Worm (Caenorhabditis elegans) whole organism, mixed stage, embryonic: Measurements from ENCODE around the gene E02H9.6.

Source experiments
- M03D4.4 ChIP-seq: sonication (generic microtip); optimal IDR thresholded peaks from 2 replicates; lab custom pipeline; 2017; ENCODE audit warnings: mild to moderate bottlenecking, missing genetic modification characterization, missing compliant biosample characterization
- bed-3 ChIP-seq: fragments of 200-800 bp; sonication (Bioruptor generic); optimal IDR thresholded peaks from 3 replicates; lab custom pipeline; 2018; ENCODE audit warnings: mild to moderate bottlenecking, missing genetic modification characterization, moderate library complexity, missing compliant biosample characterization
- blmp-1 ChIP-seq: fragments of 150-350 bp; optimal IDR thresholded peaks from 2 replicates; lab custom pipeline; 2014; ENCODE audit warnings: missing biosample characterization, missing genetic modification characterization
- ceh-39 ChIP-seq: fragments of 150-350 bp; optimal IDR thresholded peaks from 2 replicates; lab custom pipeline; 2014; ENCODE audit warnings: missing biosample characterization, missing genetic modification characterization
- ceh-43 ChIP-seq: fragments of 200-800 bp; sonication (Bioruptor generic); optimal IDR thresholded peaks from 2 replicates; lab custom pipeline; 2018; ENCODE audit warnings: mild to moderate bottlenecking, missing genetic modification characterization, moderate library complexity, missing compliant biosample characterization
- ceh-83 ChIP-seq: fragments of 200-800 bp; sonication (Bioruptor generic); optimal IDR thresholded peaks from 2 replicates; lab custom pipeline; 2018; ENCODE audit warnings: mild to moderate bottlenecking, missing genetic modification characterization, missing compliant biosample characterization
- ces-1 ChIP-seq: fragments of 150-350 bp; optimal IDR thresholded peaks from 2 replicates; lab custom pipeline; 2014; ENCODE audit warnings: missing biosample characterization, missing genetic modification reagents, missing genetic modification characterization
- cnd-1 ChIP-seq: fragments of 200-800 bp; sonication (Bioruptor generic); optimal IDR thresholded peaks from 2 replicates; lab custom pipeline; 2018; ENCODE audit warnings: mild to moderate bottlenecking, missing genetic modification characterization, missing compliant biosample characterization
- drap-1 ChIP-seq: fragments of 200-800 bp; sonication (Bioruptor generic); optimal IDR thresholded peaks from 3 replicates; lab custom pipeline; 2018; ENCODE audit warnings: mild to moderate bottlenecking, missing genetic modification characterization, missing compliant biosample characterization
- elt-1 ChIP-seq: sonication (generic microtip); optimal IDR thresholded peaks from 2 replicates; lab custom pipeline; 2017; ENCODE audit warnings: missing genetic modification characterization, mild to moderate bottlenecking, missing compliant biosample characterization, antibody characterized with exemption, moderate library complexity, borderline replicate concordance; ENCODE audit not compliant: insufficient read depth
- elt-3 ChIP-seq: fragments of 150-350 bp; optimal IDR thresholded peaks from 2 replicates; lab custom pipeline; 2014; ENCODE audit warnings: missing biosample characterization, missing genetic modification characterization
- flh-1 ChIP-seq: fragments of 200-800 bp; sonication (Bioruptor generic); optimal IDR thresholded peaks from 2 replicates; lab custom pipeline; 2018; ENCODE audit warnings: mild to moderate bottlenecking, missing genetic modification characterization, moderate library complexity, missing compliant biosample characterization
- ham-2 ChIP-seq: fragments of 200-800 bp; sonication (Bioruptor generic); optimal IDR thresholded peaks from 2 replicates; lab custom pipeline; 2018; ENCODE audit warnings: mild to moderate bottlenecking, missing genetic modification characterization, missing compliant biosample characterization
- hlh-1 ChIP-seq: fragments of 150-350 bp; optimal IDR thresholded peaks from 2 replicates; lab custom pipeline; 2014; ENCODE audit warnings: missing biosample characterization, missing genetic modification reagents, missing genetic modification characterization
- lin-13 ChIP-seq: fragments of 150-350 bp; optimal IDR thresholded peaks from 2 replicates; lab custom pipeline; 2014; ENCODE audit warnings: missing biosample characterization, missing genetic modification characterization
- lin-32 ChIP-seq: fragments of 200-800 bp; sonication (Bioruptor generic); optimal IDR thresholded peaks from 2 replicates; lab custom pipeline; 2018; ENCODE audit warnings: mild to moderate bottlenecking, missing genetic modification characterization, missing compliant biosample characterization
- lsy-2 ChIP-seq: fragments of 150-350 bp; optimal IDR thresholded peaks from 2 replicates; lab custom pipeline; 2014; ENCODE audit warnings: missing biosample characterization, missing genetic modification characterization
- mab-5 ChIP-seq: fragments of 150-350 bp; optimal IDR thresholded peaks from 2 replicates; lab custom pipeline; 2014; ENCODE audit warnings: missing biosample characterization, missing genetic modification characterization
- mep-1 ChIP-seq: fragments of 150-350 bp; optimal IDR thresholded peaks from 2 replicates; lab custom pipeline; 2017; ENCODE audit warnings: missing biosample characterization, missing genetic modification reagents, missing genetic modification characterization, inconsistent platforms
- mls-2 ChIP-seq: sonication (generic microtip); optimal IDR thresholded peaks from 2 replicates; lab custom pipeline; 2016; ENCODE audit warnings: mild to moderate bottlenecking, missing genetic modification characterization, moderate library complexity, missing compliant biosample characterization
- nhr-12 ChIP-seq: fragments of 150-350 bp; optimal IDR thresholded peaks from 2 replicates; lab custom pipeline; 2014; ENCODE audit warnings: missing biosample characterization, missing genetic modification characterization
- nhr-2 ChIP-seq: fragments of 150-350 bp; optimal IDR thresholded peaks from 2 replicates; lab custom pipeline; 2014; ENCODE audit warnings: missing biosample characterization, missing genetic modification characterization
- nhr-237 ChIP-seq: fragments of 150-350 bp; optimal IDR thresholded peaks from 2 replicates; lab custom pipeline; 2014; ENCODE audit warnings: missing biosample characterization, missing genetic modification characterization
- nhr-28 ChIP-seq: fragments of 150-350 bp; optimal IDR thresholded peaks from 2 replicates; lab custom pipeline; 2014; ENCODE audit warnings: missing biosample characterization, missing genetic modification characterization
- nhr-76 ChIP-seq: sonication (generic microtip); optimal IDR thresholded peaks from 2 replicates; lab custom pipeline; 2017; ENCODE audit warnings: missing biosample characterization, missing genetic modification characterization
- pha-4 ChIP-seq: fragments of 150-350 bp; optimal IDR thresholded peaks from 2 replicates; lab custom pipeline; 2018; ENCODE audit warnings: missing biosample characterization, missing genetic modification reagents, missing genetic modification characterization
- sem-2 ChIP-seq: fragments of 200-800 bp; sonication (Bioruptor generic); optimal IDR thresholded peaks from 2 replicates; lab custom pipeline; 2018; ENCODE audit warnings: mild to moderate bottlenecking, missing genetic modification characterization, missing compliant biosample characterization
- snpc-4 ChIP-seq: fragments of 150-350 bp; optimal IDR thresholded peaks from 2 replicates; lab custom pipeline; 2014; ENCODE audit warnings: missing biosample characterization, missing genetic modification characterization
- sptf-1 ChIP-seq: sonication (generic microtip); optimal IDR thresholded peaks from 2 replicates; lab custom pipeline; 2017; ENCODE audit warnings: mild to moderate bottlenecking, missing genetic modification characterization, moderate library complexity, missing compliant biosample characterization
- tbx-8 ChIP-seq: fragments of 200-800 bp; sonication (Bioruptor generic); optimal IDR thresholded peaks from 2 replicates; lab custom pipeline; 2018; ENCODE audit warnings: mild to moderate bottlenecking, missing genetic modification characterization, moderate library complexity, missing compliant biosample characterization
- unc-120 ChIP-seq: sonication (generic microtip); optimal IDR thresholded peaks from 2 replicates; lab custom pipeline; 2017; ENCODE audit warnings: missing genetic modification characterization, missing compliant biosample characterization; ENCODE audit not compliant: poor library complexity, severe bottlenecking
- unc-39 ChIP-seq: fragments of 150-350 bp; optimal IDR thresholded peaks from 2 replicates; lab custom pipeline; 2014; ENCODE audit warnings: missing biosample characterization, missing genetic modification characterization
- unc-62 ChIP-seq: fragments of 150-350 bp; optimal IDR thresholded peaks from 2 replicates; lab custom pipeline; 2014; ENCODE audit warnings: missing biosample characterization, missing genetic modification reagents, missing genetic modification characterization
- zip-8 ChIP-seq: fragments of 150-350 bp; optimal IDR thresholded peaks from 2 replicates; lab custom pipeline; 2014; ENCODE audit warnings: missing biosample characterization, missing genetic modification characterization
- ztf-11 ChIP-seq: fragments of 150-350 bp; optimal IDR thresholded peaks from 2 replicates; lab custom pipeline; 2014; ENCODE audit warnings: missing biosample characterization, missing genetic modification characterization

The E02H9.6 gene

DNA sequence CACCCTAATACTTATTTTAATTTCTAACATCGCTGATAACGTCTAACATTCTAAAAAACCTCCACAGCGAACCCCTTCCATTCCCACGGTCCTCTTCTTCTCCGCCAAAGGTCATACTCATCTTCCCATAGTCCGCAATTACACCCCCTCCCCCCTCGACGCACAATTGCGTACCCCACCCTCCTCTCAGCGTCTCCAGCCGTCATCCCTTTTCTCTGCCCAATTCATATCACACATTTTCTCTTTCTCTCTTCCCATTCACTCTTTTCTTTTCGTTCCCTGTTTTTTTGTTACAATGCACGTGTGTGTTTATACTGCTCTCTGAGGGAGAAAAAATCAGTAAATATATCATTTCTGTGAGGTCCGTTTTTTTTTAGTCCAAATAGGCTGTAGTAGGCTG, 36.0 kb downstream of the E02H9.6 start:
- TF ChIP-seq hlh-1 (peak; percentile 14), lin-32 (GFP tag; lab: Kevin White, UChicago) (no peak), ceh-39 (tag; lab: Kevin White, UChicago) (no peak), unc-62 (peak; percentile 26), ztf-11 (tag; lab: Kevin White, UChicago) (no peak), M03D4.4 (peak; percentile 29), flh-1 (no peak), tbx-8 (no peak), elt-3 (tag; lab: Kevin White, UChicago) (no peak), lin-13 (tag; lab: Kevin White, UChicago) (peak; percentile 68), bed-3 (no peak), ceh-83 (GFP tag; lab: Kevin White, UChicago) (no peak), nhr-12 (tag; lab: Kevin White, UChicago) (no peak), mab-5 (no peak), ces-1 (peak; percentile 10), pha-4 (tag; lab: Kevin White, UChicago) (peak; percentile 13), cnd-1 (tag; lab: Kevin White, UChicago) (peak; percentile 27), nhr-2 (no peak), mls-2 (no peak), ham-2 (GFP tag; lab: Kevin White, UChicago) (no peak), sptf-1 (tag; lab: Kevin White, UChicago) (peak; percentile 43), snpc-4 (no peak), elt-1 (no peak), nhr-28 (tag; lab: Kevin White, UChicago) (no peak), blmp-1 (tag; lab: Kevin White, UChicago) (peak; percentile 43), unc-39 (no peak), lsy-2 (tag; lab: Kevin White, UChicago) (peak; percentile 56), zip-8 (tag; lab: Kevin White, UChicago) (no peak), unc-120 (tag; lab: Kevin White, UChicago) (peak; percentile 59), mep-1 (tag; lab: Kevin White, UChicago) (peak; percentile 22), nhr-76 (tag; lab: Kevin White, UChicago) (no peak), sem-2 (GFP tag; lab: Kevin White, UChicago) (no peak), ceh-43 (GFP tag; lab: Kevin White, UChicago) (no peak), nhr-237 (tag; lab: Kevin White, UChicago) (peak; percentile 6), drap-1 (no peak)

DNA sequence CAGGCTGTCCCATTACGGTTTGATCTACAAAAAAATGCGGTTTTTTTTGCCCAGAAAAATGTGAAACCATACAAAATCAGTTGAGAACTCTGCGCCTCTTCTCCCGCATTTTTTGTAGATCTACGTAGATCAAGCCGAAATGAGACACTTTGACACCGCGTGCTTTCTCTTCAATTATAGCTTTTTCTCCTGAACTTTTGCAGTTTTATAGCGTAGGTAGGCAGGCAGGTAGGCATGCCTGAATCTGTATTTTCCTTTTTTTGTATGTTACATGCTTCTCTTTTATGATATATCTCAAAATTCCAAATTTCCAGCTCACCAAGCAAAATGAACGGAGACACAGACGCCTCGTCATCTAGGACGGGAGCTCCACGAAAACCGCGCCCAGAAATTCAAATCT, 37.6 kb downstream of the E02H9.6 start, which contains the start of gene smg-6:
Gene smg-6, plus strand, starts transcription at position 301 of the 400 bp plus-strand sequence.
- TF ChIP-seq nhr-12 (tag; lab: Kevin White, UChicago) = no peak
- TF ChIP-seq ceh-83 (GFP tag; lab: Kevin White, UChicago) = peak; percentile 5

DNA sequence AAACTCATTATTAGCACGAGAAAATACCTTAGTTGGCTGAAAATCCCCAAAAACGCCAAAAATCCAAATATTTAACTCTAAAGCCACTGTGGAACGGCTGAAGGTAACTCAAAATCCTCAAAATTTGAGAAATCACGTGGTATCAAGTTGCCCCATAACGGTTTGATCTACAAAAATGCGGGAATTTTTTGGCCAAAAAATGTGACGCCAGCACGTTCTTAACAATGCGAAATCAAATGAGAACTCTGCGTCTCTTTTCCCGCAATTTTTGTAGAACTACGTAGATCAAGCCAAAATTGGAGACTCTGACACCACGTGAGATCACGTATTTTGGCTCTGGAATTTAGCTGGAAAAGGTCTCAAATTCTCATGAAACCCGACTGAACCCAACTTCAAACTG, 38.9 kb downstream of the E02H9.6 start:
- no peak for TF ChIP-seq ceh-43 (GFP tag; lab: Kevin White, UChicago)
- no peak for TF ChIP-seq lin-32 (GFP tag; lab: Kevin White, UChicago)
- TF ChIP-seq unc-39 = no peak
- no peak for TF ChIP-seq tbx-8
- TF ChIP-seq ham-2 (GFP tag; lab: Kevin White, UChicago) = no peak
- TF ChIP-seq flh-1 = no peak
- no peak for TF ChIP-seq nhr-237 (tag; lab: Kevin White, UChicago)
- no peak for TF ChIP-seq cnd-1 (tag; lab: Kevin White, UChicago)
- TF ChIP-seq nhr-28 (tag; lab: Kevin White, UChicago) = no peak
- TF ChIP-seq ceh-83 (GFP tag; lab: Kevin White, UChicago) = no peak
- no peak for TF ChIP-seq unc-120 (tag; lab: Kevin White, UChicago)

DNA sequence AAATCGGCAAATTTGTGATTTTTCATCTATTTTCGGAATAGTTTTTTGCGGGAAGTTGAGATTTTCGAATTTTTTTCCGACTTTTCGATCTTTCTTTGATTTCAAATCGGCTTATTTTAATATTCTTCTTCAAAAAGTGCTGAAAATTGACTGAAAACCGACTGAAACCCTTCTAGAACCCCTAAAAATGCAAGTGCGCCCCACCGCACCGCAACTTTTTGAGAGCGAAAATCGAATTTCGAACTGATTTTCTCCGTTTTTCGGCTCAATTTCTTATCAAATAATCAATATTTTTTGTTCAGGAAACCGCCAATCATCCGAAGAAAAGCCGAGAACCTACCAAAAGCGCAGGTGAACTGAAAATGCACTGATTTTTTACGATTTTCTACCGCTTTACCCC, 41.4 kb downstream of the E02H9.6 start:
- TF ChIP-seq nhr-2 (no peak), unc-39 (no peak), blmp-1 (tag; lab: Kevin White, UChicago) (no peak), ztf-11 (tag; lab: Kevin White, UChicago) (no peak), bed-3 (no peak), mls-2 (no peak), pha-4 (tag; lab: Kevin White, UChicago) (no peak), ceh-83 (GFP tag; lab: Kevin White, UChicago) (no peak), flh-1 (no peak), ham-2 (GFP tag; lab: Kevin White, UChicago) (no peak), nhr-28 (tag; lab: Kevin White, UChicago) (no peak)
